Fruit fly (Drosophila melanogaster) whole organism, prepupa: ENCODE measurements around the gene Scp2.

Source experiments
- Eip78C ChIP-seq: fragments of 200-800 bp; sonication (Bioruptor generic); peaks from one replicate; lab custom pipeline; 2016; ENCODE audit warnings: missing biosample characterization, missing genetic modification characterization
- Ets21C ChIP-seq: fragments of 200-800 bp; sonication (Bioruptor generic); optimal IDR thresholded peaks from 3 replicates; lab custom pipeline; 2016; ENCODE audit warnings: missing biosample characterization, missing genetic modification characterization
- salr ChIP-seq, 2 experiments: fragments of 200-800 bp; sonication (Bioruptor generic); optimal IDR thresholded peaks; 3 replicates each; lab custom pipeline; 2016 to 2018; ENCODE audit warnings: missing biosample characterization in 2 of 2, missing genetic modification characterization in 2 of 2, mild to moderate bottlenecking in 1 of 2

- TF ChIP-seq Ets21C (no peak), Eip78C (GFP tag; lab: Kevin White, UChicago) (no peak), salr (GFP tag; optimal IDR thresholded peaks at IDR 0.05; lab: Kevin White, UChicago) (no peak)
Observed at dm6 chr3R:16620478-16620877, 37.0 kb upstream of the Scp2 start, which contains the start of gene CG14893.
